Fruit fly (Drosophila melanogaster): ENCODE data around the gene Muc26B.

The Muc26B gene

DNA sequence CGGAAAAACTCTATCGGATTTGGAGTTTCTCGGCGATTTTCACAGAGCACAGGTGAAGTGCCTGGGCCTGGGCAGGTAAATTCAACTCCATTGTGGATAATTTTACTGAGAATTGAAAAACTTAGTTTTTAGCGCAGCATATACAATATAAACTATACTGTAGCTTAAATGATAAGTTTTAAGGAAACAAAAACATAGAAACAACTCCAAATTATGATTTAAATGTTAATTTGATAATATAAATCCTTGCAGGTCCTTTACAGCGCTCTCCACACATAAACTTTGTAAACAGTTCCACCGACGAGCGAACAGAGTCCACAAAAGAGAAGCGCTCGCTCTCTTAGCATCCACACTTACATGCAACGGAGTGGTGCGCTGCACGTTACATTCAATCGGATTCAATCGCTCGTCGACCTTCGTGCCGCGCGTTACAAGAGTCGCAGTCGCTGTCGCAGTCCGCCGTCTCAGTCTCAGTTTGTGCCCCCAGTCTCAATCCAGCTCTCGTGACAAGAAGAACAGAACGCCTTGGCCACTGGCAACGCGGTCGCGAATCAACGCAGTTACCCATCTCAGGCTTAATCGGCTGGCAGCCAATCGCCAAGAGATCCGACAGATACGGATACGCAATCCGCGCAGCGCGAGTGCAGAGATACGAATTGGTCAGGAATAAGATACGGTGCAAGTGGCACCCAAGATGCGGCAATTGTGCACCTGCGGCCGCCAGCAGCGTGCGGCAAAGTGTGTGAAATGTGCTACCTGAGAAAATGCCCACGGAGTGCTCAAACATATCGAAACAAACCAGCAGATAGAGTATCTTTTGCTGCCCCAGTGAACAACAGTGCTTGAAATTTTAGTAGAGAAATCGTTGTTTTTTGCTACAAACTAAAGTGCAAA lies 27.2 kb downstream of the Muc26B start, which contains the start of gene smal:
Gene smal, plus strand, starts transcription at position 394 of the 894 bp plus-strand sequence.
- TF ChIP-seq noc (tag; optimal IDR thresholded peaks at IDR 0.05): no peak

DNA sequence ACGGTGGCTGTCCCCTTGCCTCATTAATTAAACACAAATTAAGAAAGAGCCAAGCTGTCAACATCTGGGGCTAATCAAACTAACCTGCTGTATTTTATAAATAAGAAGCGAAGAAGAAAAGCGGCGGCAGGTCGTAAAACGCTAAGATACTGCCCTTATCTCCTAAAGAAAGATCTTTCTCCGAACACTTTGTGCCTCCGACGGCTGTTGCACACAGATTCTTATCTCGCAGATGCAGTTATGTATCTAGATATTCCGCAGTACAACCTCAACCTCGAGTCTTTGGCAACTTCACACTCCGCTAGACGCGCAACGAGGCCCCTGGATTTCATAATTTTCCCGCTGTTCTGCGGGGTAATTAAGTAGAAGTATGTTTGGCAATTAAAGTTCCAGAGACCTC lies 28.2 kb downstream of the Muc26B start:
- no peak for TF ChIP-seq noc (tag; optimal IDR thresholded peaks at IDR 0.05)

DNA sequence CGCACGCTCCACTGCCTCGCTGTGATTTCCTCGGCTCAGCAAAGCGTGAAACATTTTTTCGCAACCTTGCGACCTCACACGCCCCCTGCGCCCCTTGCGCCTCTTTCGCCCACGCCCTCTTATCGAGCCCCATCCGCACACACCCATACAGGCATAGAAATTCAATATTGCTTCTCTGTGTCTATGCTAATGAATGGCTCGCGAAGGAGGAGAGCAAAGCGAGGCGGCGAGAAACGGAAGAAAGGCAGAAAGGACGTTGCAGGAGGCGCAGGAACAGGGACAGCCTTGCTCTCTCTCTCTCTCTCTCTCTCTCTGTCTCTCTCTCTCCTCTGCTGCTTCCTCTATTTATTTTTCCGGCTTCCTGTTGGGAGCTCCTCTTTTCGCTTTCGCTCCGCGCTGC lies 34.6 kb downstream of the Muc26B start:
- no peak for TF ChIP-seq noc (tag; optimal IDR thresholded peaks at IDR 0.05)

DNA sequence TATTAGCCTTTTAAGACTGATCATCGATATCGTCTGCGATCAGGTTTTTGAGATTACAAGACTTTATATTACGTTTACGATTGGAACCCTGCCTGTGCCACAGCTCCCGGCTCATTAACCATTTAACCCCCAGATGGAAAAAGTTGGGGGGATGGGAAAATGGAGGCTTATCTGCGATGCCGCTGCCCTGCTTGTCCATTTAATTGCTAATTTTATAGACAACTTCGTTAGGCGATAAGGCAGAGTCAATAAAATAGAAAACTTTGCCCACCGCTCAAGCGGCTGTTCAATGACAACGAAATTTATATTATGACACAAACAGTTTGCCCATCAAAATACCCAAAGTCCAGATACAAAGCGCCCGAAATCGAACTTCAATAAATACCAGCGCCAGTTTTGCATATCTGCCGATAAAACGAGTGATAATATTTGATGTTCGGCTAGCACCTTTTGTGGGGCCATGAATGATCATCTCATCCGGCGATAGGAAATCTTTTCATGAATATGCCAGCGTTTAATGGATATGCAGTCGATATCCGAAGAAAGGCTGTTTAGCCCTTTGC lies 41.3 kb downstream of the Muc26B start:
- no peak for TF ChIP-seq noc (tag; optimal IDR thresholded peaks at IDR 0.05)

DNA sequence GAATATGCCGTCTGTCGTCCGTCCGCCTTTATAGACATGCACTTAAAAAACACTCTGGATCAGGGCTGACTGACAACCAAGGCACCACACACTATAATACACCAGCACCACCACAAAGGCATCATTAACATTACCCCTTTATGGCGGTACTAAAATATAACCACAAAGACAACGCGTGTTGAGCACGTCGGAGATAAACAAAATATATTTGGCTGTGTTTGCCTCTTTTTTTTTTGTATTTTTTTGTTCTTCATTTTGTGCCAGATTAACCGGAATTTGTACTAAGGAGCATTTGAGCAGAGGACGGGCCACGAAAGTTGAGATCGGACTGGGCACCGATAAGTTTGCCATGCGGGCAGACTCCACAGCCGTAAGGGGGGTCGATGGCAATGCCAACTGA lies 42.3 kb downstream of the Muc26B start:
- TF ChIP-seq noc (tag; optimal IDR thresholded peaks at IDR 0.05): no peak

DNA sequence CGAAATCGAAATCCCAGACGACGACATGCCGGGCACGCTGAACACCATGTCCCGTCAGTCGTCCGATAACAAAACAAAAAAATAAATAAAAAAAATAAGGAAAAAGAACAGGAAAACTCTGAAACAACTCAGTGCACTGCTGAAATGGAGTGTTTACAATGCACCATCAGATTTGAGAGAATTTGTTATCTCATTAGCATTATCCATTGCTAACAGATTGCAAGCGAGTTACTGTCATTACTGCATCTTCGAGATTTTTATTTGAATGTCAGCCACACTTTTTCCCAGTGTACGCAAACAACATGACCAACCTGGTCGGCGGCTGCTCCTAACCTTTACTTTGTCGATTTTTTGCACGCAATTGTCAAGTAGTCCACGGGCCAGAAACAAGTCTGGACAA lies 46.0 kb downstream of the Muc26B start:
- no peak for TF ChIP-seq noc (tag; optimal IDR thresholded peaks at IDR 0.05)

DNA sequence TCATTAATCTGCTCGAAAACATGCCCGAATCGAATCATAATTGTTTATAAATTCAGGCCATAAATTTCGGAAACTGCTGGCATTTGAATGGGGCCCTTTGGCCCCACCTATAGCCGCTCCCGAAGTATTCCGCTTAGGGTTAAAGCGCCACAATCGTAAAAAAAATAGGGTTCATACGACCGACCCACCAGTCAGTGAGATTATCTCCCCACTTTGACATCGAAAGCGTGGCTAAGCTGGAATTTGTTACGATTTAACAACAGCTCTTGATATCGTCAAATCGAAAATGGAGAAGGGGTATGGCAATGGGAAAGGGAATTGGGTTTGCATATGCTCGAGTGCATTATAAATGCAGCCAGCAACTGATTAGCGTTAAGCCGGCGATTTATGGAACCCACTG lies 47.1 kb downstream of the Muc26B start:
- no peak for TF ChIP-seq noc (tag; optimal IDR thresholded peaks at IDR 0.05)

DNA sequence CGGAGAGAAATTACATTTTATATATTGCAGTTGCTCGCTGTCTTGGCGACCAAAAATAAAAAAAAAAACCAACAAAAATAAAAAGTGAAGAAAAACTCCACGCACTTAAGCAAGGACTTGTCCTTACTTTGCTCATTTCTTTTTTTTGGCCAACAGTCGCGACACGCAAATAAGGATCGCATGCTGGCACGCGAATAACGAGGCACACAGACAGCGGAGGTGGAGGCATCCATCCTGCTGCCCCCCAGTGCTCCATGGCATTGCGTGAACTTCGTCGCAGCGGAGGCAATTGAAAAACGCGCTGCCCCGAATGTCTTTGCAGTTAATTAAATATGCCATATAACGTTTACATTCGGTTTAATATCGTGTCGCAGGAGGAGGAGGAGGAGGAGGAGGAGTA lies 47.8 kb downstream of the Muc26B start:
- TF ChIP-seq noc (tag; optimal IDR thresholded peaks at IDR 0.05): no peak

DNA sequence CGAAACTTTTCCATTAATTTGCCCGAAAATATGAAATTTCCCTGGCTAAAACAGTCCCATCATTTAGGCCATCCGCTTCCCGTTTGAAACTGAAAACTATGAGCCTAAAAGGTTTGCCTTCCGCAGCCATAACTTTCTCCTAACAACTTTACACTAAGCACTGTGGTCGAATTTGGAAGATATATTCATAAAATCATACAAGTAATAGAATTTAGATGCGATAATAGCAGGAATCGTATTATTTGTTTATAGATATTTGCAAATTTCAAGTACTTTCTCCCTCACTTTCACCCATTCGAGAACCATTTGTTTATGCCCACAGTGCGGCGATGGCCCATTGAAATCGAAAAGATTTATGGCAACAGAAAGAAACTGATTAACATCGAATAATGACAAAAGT lies 49.7 kb downstream of the Muc26B start:
- no peak for TF ChIP-seq noc (tag; optimal IDR thresholded peaks at IDR 0.05)

DNA sequence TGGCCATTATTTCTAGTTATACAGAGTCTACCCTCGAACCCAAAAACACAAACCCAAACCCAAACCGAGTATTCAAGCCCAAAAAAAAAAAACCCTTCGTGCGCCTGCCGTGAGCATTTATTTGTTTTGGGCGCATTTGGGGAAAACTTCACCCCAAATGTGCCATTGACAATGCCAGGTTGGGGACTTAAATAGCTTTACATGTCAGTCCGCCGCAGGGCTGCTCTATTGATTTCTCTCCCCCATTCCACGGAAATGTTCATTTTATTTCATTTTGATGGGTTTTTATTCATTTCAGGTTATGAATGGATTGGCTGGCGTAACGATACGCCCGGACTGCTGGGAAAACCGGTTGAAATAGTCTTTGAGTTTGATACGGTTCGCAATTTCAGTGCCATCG lies 51.1 kb downstream of the Muc26B start:
- no peak for TF ChIP-seq noc (tag; optimal IDR thresholded peaks at IDR 0.05)
